Worm (Caenorhabditis elegans) whole organism, L1 larva: ENCODE measurements around the gene F20H11.4.

ENCODE experiments used
- lin-15B ChIP-seq: fragments of 150-350 bp; sonication (generic microtip); optimal IDR thresholded peaks from 3 replicates; lab custom pipeline; 2014; ENCODE audit warnings: missing biosample characterization, missing genetic modification characterization
- lin-39 ChIP-seq: fragments of 150-350 bp; optimal IDR thresholded peaks from 2 replicates; lab custom pipeline; 2014; ENCODE audit warnings: missing biosample characterization, missing genetic modification reagents, missing genetic modification characterization
- nhr-12 ChIP-seq: sonication (generic microtip); optimal IDR thresholded peaks from 2 replicates; lab custom pipeline; 2017; ENCODE audit warnings: missing biosample characterization, missing genetic modification characterization
- nhr-237 ChIP-seq: fragments of 150-350 bp; optimal IDR thresholded peaks from 2 replicates; lab custom pipeline; 2014; ENCODE audit warnings: missing biosample characterization, missing genetic modification characterization
- snpc-4 ChIP-seq: fragments of 150-350 bp; optimal IDR thresholded peaks from 2 replicates; lab custom pipeline; 2014; ENCODE audit warnings: missing biosample characterization, missing genetic modification characterization

- no peak for TF ChIP-seq lin-39 (tag; lab: Kevin White, UChicago)
- no peak for TF ChIP-seq snpc-4 (tag; lab: Kevin White, UChicago)
- no peak for TF ChIP-seq nhr-237 (tag; lab: Kevin White, UChicago)
- TF ChIP-seq lin-15B (tag; lab: Kevin White, UChicago) = no peak
- TF ChIP-seq nhr-12 (tag; lab: Kevin White, UChicago) = no peak
These were observed 776 bp upstream of the F20H11.4 start for ce11 chrIII:6607646-6608045.
